Comparison of ENCODE assay signal across 3 fruit fly cellular contexts in genomic region chr3R:21273427-21274038, dm6.
TF ChIP-seq lines count a peak whose summit lies in the region.

Gene CG3308, minus strand, starts transcription at chr3R:21273817.

TF ChIP-seq in whole organism, adult, 20 proteins besides CTCF, POLR2A, EP300 and RAD21 (continued from another document):
- TF ChIP-seq Crg-1 (GFP tag; optimal IDR thresholded peaks at IDR 0.05; lab: Kevin White, UChicago) (peak; percentile 72), tj (GFP tag; optimal IDR thresholded peaks at IDR 0.05; lab: Kevin White, UChicago) (no peak)
TF ChIP-seq in whole organism, adult: peak in this region for 16.

TF ChIP-seq in whole organism, embryonic, 481 proteins besides CTCF, POLR2A, EP300 and RAD21 (continued from another document and continues in another):
- TF ChIP-seq Blimp-1 (GFP tag; optimal IDR thresholded peaks at IDR 0.05; lab: Kevin White, UChicago) (no peak), Oli (tag; optimal IDR thresholded peaks at IDR 0.05; lab: Kevin White, UChicago) (no peak), caup (GFP tag; optimal IDR thresholded peaks at IDR 0.05; lab: Kevin White, UChicago; ENCODE audit: severe bottlenecking) (peak; percentile 76), CG17612 (GFP tag; IDR thresholded peaks at IDR 0.05; lab: Robert Waterston, UW) (no peak), Adf1 (GFP tag; IDR thresholded peaks at IDR 0.05; lab: Robert Waterston, UW) (peak; percentile 30; the same call in 1 of the 2 replicates), inv (GFP tag; IDR thresholded peaks at IDR 0.05; lab: Robert Waterston, UW; ENCODE audit: partially characterized antibody) (peak; percentile 70), CG12299 (tag; optimal IDR thresholded peaks at IDR 0.05; lab: Kevin White, UChicago) (no peak), CG6854 (GFP tag; optimal IDR thresholded peaks at IDR 0.05; lab: Kevin White, UChicago) (no peak), CG12659 (GFP tag; optimal IDR thresholded peaks at IDR 0.05; lab: Kevin White, UChicago) (peak; percentile 47), CG3726 (GFP tag; IDR thresholded peaks at IDR 0.05; lab: Robert Waterston, UW) (no peak), sna (GFP tag; IDR thresholded peaks at IDR 0.05; lab: Robert Waterston, UW; ENCODE audit: partially characterized antibody) (peak; percentile 73), abd-A (tag; optimal IDR thresholded peaks at IDR 0.05; lab: Kevin White, UChicago) (peak; percentile 4), Camta (GFP tag; optimal IDR thresholded peaks at IDR 0.05; lab: Kevin White, UChicago) (no peak), Fer2 (tag; optimal IDR thresholded peaks at IDR 0.05; lab: Kevin White, UChicago) (no peak), CG8359 (GFP tag; optimal IDR thresholded peaks at IDR 0.05; lab: Kevin White, UChicago; ENCODE audit: borderline replicate concordance) (no peak), sens-2 (GFP tag; IDR thresholded peaks at IDR 0.05; lab: Robert Waterston, UW) (no peak), Drgx (GFP tag; IDR thresholded peaks at IDR 0.05; lab: Robert Waterston, UW) (no peak), chinmo (GFP tag; IDR thresholded peaks at IDR 0.05; lab: Robert Waterston, UW; ENCODE audit: partially characterized antibody) (peak; percentile 86; the same call in 3 of the 4 replicates), Kr (GFP tag; optimal IDR thresholded peaks at IDR 0.05; lab: Kevin White, UChicago) (no peak), CG8089 (GFP tag; optimal IDR thresholded peaks at IDR 0.05; lab: Kevin White, UChicago) (no peak), ap (GFP tag; IDR thresholded peaks at IDR 0.05; lab: Robert Waterston, UW) (no peak), ab (GFP tag; optimal IDR thresholded peaks at IDR 0.05; lab: Kevin White, UChicago) (no peak), CG11695 (GFP tag; IDR thresholded peaks at IDR 0.05; lab: Robert Waterston, UW) (no peak), onecut (GFP tag; IDR thresholded peaks at IDR 0.05; lab: Robert Waterston, UW) (0 out of 2 replicates have a peak, but pooled peaks have one; percentile 28), Eip74EF (GFP tag; optimal IDR thresholded peaks at IDR 0.05; lab: Kevin White, UChicago) (no peak), CG12155 (GFP tag; optimal IDR thresholded peaks at IDR 0.05; lab: Kevin White, UChicago) (peak; percentile 40), Asciz (GFP tag; optimal IDR thresholded peaks at IDR 0.05; lab: Kevin White, UChicago) (no peak), Awh (GFP tag; IDR thresholded peaks at IDR 0.05; lab: Robert Waterston, UW) (no peak), CG34376 (GFP tag; optimal IDR thresholded peaks at IDR 0.05; lab: Kevin White, UChicago) (peak; percentile 63), CG14667 (GFP tag; IDR thresholded peaks at IDR 0.05; lab: Robert Waterston, UW) (no peak), CG31388 (GFP tag; optimal IDR thresholded peaks at IDR 0.05; lab: Kevin White, UChicago) (no peak), Lim3 (GFP tag; IDR thresholded peaks at IDR 0.05; lab: Robert Waterston, UW) (no peak), CG1233 (GFP tag; optimal IDR thresholded peaks at IDR 0.05; lab: Kevin White, UChicago) (no peak), Med (GFP tag; lab: Kevin White, UChicago) (peak; percentile 88), wor (GFP tag; IDR thresholded peaks at IDR 0.05; lab: Robert Waterston, UW) (no peak), Side (GFP tag; optimal IDR thresholded peaks at IDR 0.05; lab: Kevin White, UChicago) (no peak), vvl (GFP tag; IDR thresholded peaks at IDR 0.05; lab: Robert Waterston, UW) (peak; percentile 58), CG13624 (GFP tag; optimal IDR thresholded peaks at IDR 0.05; lab: Kevin White, UChicago) (peak; percentile 70), CG2199 (GFP tag; IDR thresholded peaks at IDR 0.05; lab: Robert Waterston, UW) (no peak), CG15514 (GFP tag; optimal IDR thresholded peaks at IDR 0.05; lab: Kevin White, UChicago) (peak; percentile 85), Bdp1 (GFP tag; optimal IDR thresholded peaks at IDR 0.05; lab: Kevin White, UChicago) (peak; percentile 33), Trl (optimal IDR thresholded peaks at IDR 0.05; lab: Kevin White, UChicago) (no peak), Trl (GFP tag; optimal IDR thresholded peaks at IDR 0.05; lab: Kevin White, UChicago) (no peak), CG1024 (GFP tag; IDR thresholded peaks at IDR 0.05; lab: Robert Waterston, UW) (no peak), CG12236 (GFP tag; optimal IDR thresholded peaks at IDR 0.05; lab: Kevin White, UChicago) (no peak), insv (GFP tag; optimal IDR thresholded peaks at IDR 0.05; lab: Kevin White, UChicago) (peak in 1 of 2 experiments; percentile 26), eve (GFP tag; optimal IDR thresholded peaks at IDR 0.05; lab: Kevin White, UChicago) (no peak), sr (GFP tag; IDR thresholded peaks at IDR 0.05; lab: Robert Waterston, UW) (no peak), CG17829 (tag; optimal IDR thresholded peaks at IDR 0.05; lab: Kevin White, UChicago) (peak; percentile 54), YL-1 (GFP tag; optimal IDR thresholded peaks at IDR 0.05; lab: Kevin White, UChicago) (peak; percentile 68), D19B (GFP tag; optimal IDR thresholded peaks at IDR 0.05; lab: Kevin White, UChicago) (no peak), wdn (GFP tag; IDR thresholded peaks at IDR 0.05; lab: Robert Waterston, UW) (no peak), pros (GFP tag; optimal IDR thresholded peaks at IDR 0.05; lab: Kevin White, UChicago) (no peak), Hmr (GFP tag; optimal IDR thresholded peaks at IDR 0.05; lab: Kevin White, UChicago) (peak; percentile 60), zfh2 (GFP tag; optimal IDR thresholded peaks at IDR 0.05; lab: Kevin White, UChicago) (peak; percentile 23), CG17385 (GFP tag; optimal IDR thresholded peaks at IDR 0.05; lab: Kevin White, UChicago) (peak; percentile 28), CG15479 (GFP tag; optimal IDR thresholded peaks at IDR 0.05; lab: Kevin White, UChicago) (no peak), Scr (GFP tag; IDR thresholded peaks at IDR 0.05; lab: Robert Waterston, UW; ENCODE audit: partially characterized antibody) (peak; percentile 82), B-H1 (GFP tag; IDR thresholded peaks at IDR 0.05; lab: Robert Waterston, UW) (no peak), CG14014 (GFP tag; IDR thresholded peaks at IDR 0.05; lab: Robert Waterston, UW) (no peak; the same call in 1 of the 2 replicates), nom (GFP tag; optimal IDR thresholded peaks at IDR 0.05; lab: Kevin White, UChicago) (peak; percentile 44), gem (tag; optimal IDR thresholded peaks at IDR 0.05; lab: Kevin White, UChicago) (peak; percentile 29), CG18476 (GFP tag; optimal IDR thresholded peaks at IDR 0.05; lab: Kevin White, UChicago) (peak; percentile 24), CG1792 (GFP tag; optimal IDR thresholded peaks at IDR 0.05; lab: Kevin White, UChicago) (no peak), CG15073 (GFP tag; optimal IDR thresholded peaks at IDR 0.05; lab: Kevin White, UChicago) (no peak), slbo (GFP tag; IDR thresholded peaks at IDR 0.05; lab: Robert Waterston, UW) (peak; percentile 70)

TF ChIP-seq in whole organism, prepupa, 60 proteins besides CTCF, POLR2A, EP300 and RAD21 (continued from another document):
- TF ChIP-seq CG9139 (GFP tag; optimal IDR thresholded peaks at IDR 0.05; lab: Kevin White, UChicago) (no peak), net (GFP tag; optimal IDR thresholded peaks at IDR 0.05; lab: Kevin White, UChicago) (no peak), CG15336 (GFP tag; IDR thresholded peaks at IDR 0.05; lab: Robert Waterston, UW) (no peak), CG8632 (GFP tag; optimal IDR thresholded peaks at IDR 0.05; lab: Kevin White, UChicago) (no peak), CG6276 (GFP tag; optimal IDR thresholded peaks at IDR 0.05; lab: Kevin White, UChicago) (no peak), Ets96B (tag; optimal IDR thresholded peaks at IDR 0.05; lab: Kevin White, UChicago) (no peak), CG6792 (GFP tag; optimal IDR thresholded peaks at IDR 0.05; lab: Kevin White, UChicago) (no peak), acj6 (GFP tag; optimal IDR thresholded peaks at IDR 0.05; lab: Kevin White, UChicago) (peak; percentile 4), Hr4 (GFP tag; optimal IDR thresholded peaks at IDR 0.05; lab: Kevin White, UChicago) (peak; percentile 8), CG8119 (GFP tag; IDR thresholded peaks at IDR 0.05; lab: Robert Waterston, UW) (no peak), esn (GFP tag; optimal IDR thresholded peaks at IDR 0.05; lab: Kevin White, UChicago) (peak; percentile 57), Blimp-1 (GFP tag; optimal IDR thresholded peaks at IDR 0.05; lab: Kevin White, UChicago) (no peak), Smox (GFP tag; optimal IDR thresholded peaks at IDR 0.05; lab: Kevin White, UChicago) (no peak), vri (GFP tag; optimal IDR thresholded peaks at IDR 0.05; lab: Kevin White, UChicago) (peak; percentile 96), CG3919 (GFP tag; optimal IDR thresholded peaks at IDR 0.05; lab: Kevin White, UChicago) (no peak), CG3032 (tag; optimal IDR thresholded peaks at IDR 0.05; lab: Kevin White, UChicago) (no peak), Sox15 (GFP tag; optimal IDR thresholded peaks at IDR 0.05; lab: Kevin White, UChicago) (no peak), Lpt (GFP tag; optimal IDR thresholded peaks at IDR 0.05; lab: Kevin White, UChicago) (no peak), eg (GFP tag; IDR thresholded peaks at IDR 0.05; lab: Robert Waterston, UW) (no peak), lz (GFP tag; optimal IDR thresholded peaks at IDR 0.05; lab: Kevin White, UChicago) (peak; percentile 39), Eip93F (GFP tag; optimal IDR thresholded peaks at IDR 0.05; lab: Kevin White, UChicago) (no peak), Met (GFP tag; optimal IDR thresholded peaks at IDR 0.05; lab: Kevin White, UChicago) (no peak), CG6854 (GFP tag; optimal IDR thresholded peaks at IDR 0.05; lab: Kevin White, UChicago) (no peak), CG4318 (GFP tag; optimal IDR thresholded peaks at IDR 0.05; lab: Kevin White, UChicago) (no peak), CG11762 (GFP tag; optimal IDR thresholded peaks at IDR 0.05; lab: Kevin White, UChicago; ENCODE audit: insufficient read depth) (no peak), Sox14 (GFP tag; optimal IDR thresholded peaks at IDR 0.05; lab: Kevin White, UChicago) (peak; percentile 13), CG8319 (GFP tag; optimal IDR thresholded peaks at IDR 0.05; lab: Kevin White, UChicago) (no peak), CG16779 (tag; optimal IDR thresholded peaks at IDR 0.05; lab: Kevin White, UChicago) (no peak), CG1621 (tag; optimal IDR thresholded peaks at IDR 0.05; lab: Kevin White, UChicago) (no peak), achi (GFP tag; optimal IDR thresholded peaks at IDR 0.05; lab: Kevin White, UChicago) (peak; percentile 2), spab (GFP tag; optimal IDR thresholded peaks at IDR 0.05; lab: Kevin White, UChicago) (no peak), CG11294 (GFP tag; IDR thresholded peaks at IDR 0.05; lab: Robert Waterston, UW) (no peak), CG7368 (GFP tag; optimal IDR thresholded peaks at IDR 0.05; lab: Kevin White, UChicago) (no peak), fd59A (GFP tag; optimal IDR thresholded peaks at IDR 0.05; lab: Kevin White, UChicago) (no peak), Gug (GFP tag; IDR thresholded peaks at IDR 0.05; lab: Robert Waterston, UW) (no peak), CG10631 (GFP tag; optimal IDR thresholded peaks at IDR 0.05; lab: Kevin White, UChicago) (peak; percentile 20), Ets21C (GFP tag; optimal IDR thresholded peaks at IDR 0.05; lab: Kevin White, UChicago) (no peak), Eip78C (GFP tag; lab: Kevin White, UChicago) (peak; percentile 82), cyc (GFP tag; optimal IDR thresholded peaks at IDR 0.05; lab: Kevin White, UChicago) (peak; percentile 37), svp (GFP tag; lab: Kevin White, UChicago) (peak; percentile 67)
